Fruit fly (Drosophila melanogaster): ENCODE data around the gene Atg17.

DNA sequence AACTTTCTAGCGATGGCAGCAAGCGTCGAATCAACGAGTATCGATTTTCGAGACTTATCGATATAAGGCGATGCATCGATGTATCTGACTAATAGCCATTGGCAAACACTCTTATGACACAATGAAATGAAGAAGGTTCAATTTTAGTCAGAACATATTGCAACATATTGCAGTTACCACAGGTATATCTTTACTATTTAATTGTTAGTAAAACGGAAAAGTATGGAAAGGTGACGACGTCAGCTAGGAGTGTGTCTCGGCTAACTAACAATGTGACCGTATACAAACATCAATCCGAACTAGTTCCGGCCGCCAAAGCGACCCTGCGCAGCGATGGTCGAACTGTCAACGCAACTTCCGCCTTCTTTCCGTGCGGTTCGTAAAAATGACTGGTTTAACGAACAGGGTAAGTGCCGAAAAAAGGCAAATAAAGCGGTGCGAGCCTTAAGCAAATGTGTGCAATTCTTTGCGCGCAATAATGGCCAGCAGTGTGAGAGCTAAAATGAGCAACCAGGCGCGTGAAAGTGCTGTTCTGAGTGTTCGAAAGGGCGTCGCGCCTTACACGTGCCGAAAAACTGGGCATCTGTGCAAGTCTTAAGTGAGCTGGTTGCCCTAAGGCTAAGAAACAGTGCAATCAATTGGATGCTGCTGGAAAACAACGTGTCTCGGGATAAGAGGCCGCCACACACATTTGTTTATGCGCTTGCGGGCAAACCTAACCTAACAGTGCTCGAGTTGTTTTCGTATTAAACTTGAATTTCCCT is 45.2 kb upstream of the Atg17 start, which contains the start of the genes Dph4, Spec2 and RpL13A:
- TF ChIP-seq usp (GFP tag; optimal IDR thresholded peaks at IDR 0.05) (no peak), pan (optimal IDR thresholded peaks at IDR 0.05) (no peak), EcR (GFP tag; optimal IDR thresholded peaks at IDR 0.05) (no peak), psq (optimal IDR thresholded peaks at IDR 0.05) (no peak), CG8478 (optimal IDR thresholded peaks at IDR 0.05) (no peak)

Measured in whole organism.